Fruit fly (Drosophila melanogaster) whole organism, embryonic: Measurements from ENCODE around the gene CG13833.

Experiments
- ATbp ChIP-seq: fragments of 200-800 bp; sonication (Bioruptor generic); optimal IDR thresholded peaks from 2 replicates; lab custom pipeline; 2017; ENCODE audit warnings: missing biosample characterization, mild to moderate bottlenecking, missing genetic modification characterization, missing genetic modification reagents
- Adf1 ChIP-seq: fragments of 200-800 bp; sonication (Bioruptor generic); IDR thresholded peaks from 2 replicates; pipeline ENCODE4 v1.3.6; 2022; ENCODE audit warnings: missing biosample characterization, missing genetic modification characterization
- Atf-2 ChIP-seq: fragments of 200-800 bp; sonication (Bioruptor generic); optimal IDR thresholded peaks from 2 replicates; lab custom pipeline; 2016; ENCODE audit warnings: missing biosample characterization, missing genetic modification characterization
- CG10274 ChIP-seq: fragments of 200-800 bp; sonication (Bioruptor generic); optimal IDR thresholded peaks from 3 replicates; lab custom pipeline; 2017; ENCODE audit warnings: missing biosample characterization, mild to moderate bottlenecking, missing genetic modification characterization
- CG10431 ChIP-seq: fragments of 200-800 bp; sonication (Bioruptor generic); optimal IDR thresholded peaks from 3 replicates; lab custom pipeline; 2018; ENCODE audit warnings: missing biosample characterization, mild to moderate bottlenecking, missing genetic modification characterization
- CG11504 ChIP-seq: fragments of 200-800 bp; sonication (Bioruptor generic); optimal IDR thresholded peaks from 3 replicates; lab custom pipeline; 2019; ENCODE audit warnings: missing biosample characterization, mild to moderate bottlenecking, missing genetic modification characterization, moderate library complexity
- CG15269 ChIP-seq: fragments of 200-800 bp; sonication (Bioruptor generic); optimal IDR thresholded peaks from 2 replicates; lab custom pipeline; 2018; ENCODE audit warnings: missing biosample characterization, mild to moderate bottlenecking, missing genetic modification characterization, moderate library complexity
- CG16813 ChIP-seq: fragments of 200-800 bp; sonication (Bioruptor generic); IDR thresholded peaks from 3 replicates; pipeline ENCODE4 v1.3.6; 2022; ENCODE audit warnings: missing biosample characterization, missing genetic modification characterization; ENCODE audit not compliant: partially characterized antibody
- CG16863 ChIP-seq: fragments of 200-800 bp; sonication (Bioruptor generic); optimal IDR thresholded peaks from 3 replicates; lab custom pipeline; 2016; ENCODE audit warnings: missing biosample characterization, missing genetic modification characterization
- CG17328 ChIP-seq: fragments of 200-800 bp; sonication (Bioruptor generic); IDR thresholded peaks from 2 replicates; pipeline ENCODE4 v1.3.6; 2022; ENCODE audit warnings: missing biosample characterization, missing genetic modification characterization
- CG17359 ChIP-seq: fragments of 200-800 bp; sonication (Bioruptor generic); optimal IDR thresholded peaks from 3 replicates; lab custom pipeline; 2018; ENCODE audit warnings: missing biosample characterization, mild to moderate bottlenecking, missing genetic modification characterization, moderate library complexity
- CG18262 ChIP-seq: fragments of 200-800 bp; optimal IDR thresholded peaks from 3 replicates; lab custom pipeline; 2019; ENCODE audit warnings: missing biosample characterization, mild to moderate bottlenecking, missing genetic modification characterization, moderate library complexity
- CG1832 ChIP-seq: fragments of 200-800 bp; sonication (Bioruptor generic); optimal IDR thresholded peaks from 2 replicates; lab custom pipeline; 2017; ENCODE audit warnings: missing biosample characterization, mild to moderate bottlenecking, missing genetic modification characterization, inconsistent platforms
- CG18619 ChIP-seq: fragments of 200-800 bp; sonication (Bioruptor generic); optimal IDR thresholded peaks from 3 replicates; lab custom pipeline; 2017; ENCODE audit warnings: missing biosample characterization, mild to moderate bottlenecking, missing genetic modification characterization
- CG31365 ChIP-seq: fragments of 200-800 bp; sonication (Bioruptor generic); optimal IDR thresholded peaks from 2 replicates; lab custom pipeline; 2018; ENCODE audit warnings: missing biosample characterization, mild to moderate bottlenecking, missing genetic modification characterization
- CG32532 ChIP-seq: fragments of 200-800 bp; sonication (Bioruptor generic); IDR thresholded peaks from 2 replicates; pipeline ENCODE4 v1.3.6; 2022; ENCODE audit warnings: missing biosample characterization, missing genetic modification characterization
- CG3407 ChIP-seq: fragments of 200-800 bp; sonication (Bioruptor generic); optimal IDR thresholded peaks from 2 replicates; lab custom pipeline; 2018; ENCODE audit warnings: missing biosample characterization, mild to moderate bottlenecking, missing genetic modification characterization
- CG4360 ChIP-seq: fragments of 200-800 bp; sonication (Bioruptor generic); IDR thresholded peaks from 2 replicates; pipeline ENCODE4 v1.3.6; 2022; ENCODE audit warnings: missing biosample characterization, missing genetic modification characterization
- CG6254 ChIP-seq: fragments of 200-800 bp; sonication (Bioruptor generic); optimal IDR thresholded peaks from 3 replicates; lab custom pipeline; 2017; ENCODE audit warnings: mild to moderate bottlenecking, missing biosample characterization, missing genetic modification reagents, missing genetic modification characterization
- CG7271 ChIP-seq: fragments of 200-800 bp; sonication (Bioruptor generic); optimal IDR thresholded peaks from 2 replicates; lab custom pipeline; 2018; ENCODE audit warnings: missing biosample characterization, mild to moderate bottlenecking, missing genetic modification characterization, moderate library complexity
- CG8478 ChIP-seq: fragments of >200 bp; optimal IDR thresholded peaks from 2 replicates; lab custom pipeline; 2018
- CG9876 ChIP-seq: fragments of 200-800 bp; sonication (Bioruptor generic); optimal IDR thresholded peaks from 2 replicates; lab custom pipeline; 2016; ENCODE audit warnings: missing biosample characterization, missing genetic modification characterization
- CrebB ChIP-seq: fragments of 200-800 bp; sonication (Bioruptor generic); optimal IDR thresholded peaks from 3 replicates; lab custom pipeline; 2018; ENCODE audit warnings: missing biosample characterization, mild to moderate bottlenecking, missing genetic modification characterization
- Dfd ChIP-seq, 2 experiments: fragments of >200 bp; optimal IDR thresholded peaks; 2 replicates each; lab custom pipeline; 2017; ENCODE audit warnings: missing biosample characterization in 2 of 2, missing genetic modification characterization in 2 of 2
- Fer2 ChIP-seq: fragments of 200-800 bp; sonication (Bioruptor generic); optimal IDR thresholded peaks from 2 replicates; lab custom pipeline; 2018; ENCODE audit warnings: missing biosample characterization, mild to moderate bottlenecking, missing genetic modification characterization, moderate library complexity
- HLH54F ChIP-seq: fragments of 200-800 bp; sonication (Bioruptor generic); optimal IDR thresholded peaks from 3 replicates; lab custom pipeline; 2016; ENCODE audit warnings: missing biosample characterization, missing genetic modification characterization
- Hey ChIP-seq: fragments of 200-800 bp; sonication (Bioruptor generic); optimal IDR thresholded peaks from 3 replicates; lab custom pipeline; 2018; ENCODE audit warnings: missing biosample characterization, mild to moderate bottlenecking, missing genetic modification characterization
- Hmr ChIP-seq: fragments of 200-800 bp; sonication (Bioruptor generic); optimal IDR thresholded peaks from 3 replicates; lab custom pipeline; 2017; ENCODE audit warnings: mild to moderate bottlenecking, missing biosample characterization, missing genetic modification reagents, missing genetic modification characterization
- Hr51 ChIP-seq, 2 experiments: fragments of 200-800 bp; sonication (Bioruptor generic); optimal IDR thresholded peaks; 2 replicates in 1 of 2; 3 replicates in 1 of 2; lab custom pipeline; 2016 to 2018; ENCODE audit warnings: missing biosample characterization in 2 of 2, missing genetic modification characterization in 2 of 2, mild to moderate bottlenecking in 1 of 2, moderate library complexity in 1 of 2
- MBD-R2 ChIP-seq: fragments of 200-800 bp; sonication (Bioruptor generic); IDR thresholded peaks from 2 replicates; pipeline ENCODE4 v1.3.6; 2022; ENCODE audit warnings: missing biosample characterization, missing genetic modification characterization
- MTF-1 ChIP-seq: fragments of 200-800 bp; sonication (Bioruptor generic); optimal IDR thresholded peaks from 2 replicates; lab custom pipeline; 2018; ENCODE audit warnings: missing biosample characterization, mild to moderate bottlenecking, missing genetic modification characterization, borderline replicate concordance
- Sin3A ChIP-seq: fragments of >200 bp; optimal IDR thresholded peaks from 2 replicates; lab custom pipeline; 2018
- Sry-δ ChIP-seq: fragments of 200-800 bp; sonication (Bioruptor generic); optimal IDR thresholded peaks from 2 replicates; lab custom pipeline; 2016; ENCODE audit warnings: missing biosample characterization, missing genetic modification characterization
- bcd ChIP-seq: fragments of 200-800 bp; sonication (Bioruptor generic); optimal IDR thresholded peaks from 2 replicates; lab custom pipeline; 2017; ENCODE audit warnings: missing biosample characterization, mild to moderate bottlenecking, missing genetic modification characterization
- ci ChIP-seq: fragments of 200-800 bp; sonication (Bioruptor generic); IDR thresholded peaks from 3 replicates; pipeline ENCODE4 v1.3.6; 2022; ENCODE audit warnings: missing biosample characterization, missing genetic modification characterization
- dmrt11E ChIP-seq: fragments of 200-800 bp; sonication (Bioruptor generic); optimal IDR thresholded peaks from 3 replicates; lab custom pipeline; 2018; ENCODE audit warnings: missing biosample characterization, mild to moderate bottlenecking, missing genetic modification characterization, moderate library complexity
- grn ChIP-seq: fragments of 200-800 bp; sonication (Bioruptor generic); optimal IDR thresholded peaks from 3 replicates; lab custom pipeline; 2017; ENCODE audit warnings: missing biosample characterization, missing genetic modification characterization
- jumu ChIP-seq: fragments of 200-800 bp; sonication (Bioruptor generic); optimal IDR thresholded peaks from 3 replicates; lab custom pipeline; 2016; ENCODE audit warnings: missing biosample characterization, missing genetic modification characterization
- peb ChIP-seq: fragments of 200-800 bp; sonication (Bioruptor generic); IDR thresholded peaks from 2 replicates; pipeline ENCODE4 v1.3.6; 2022; ENCODE audit warnings: missing biosample characterization, missing genetic modification characterization
- row ChIP-seq: fragments of 200-800 bp; sonication (Bioruptor generic); IDR thresholded peaks from 3 replicates; pipeline ENCODE4 v1.3.6; 2022; ENCODE audit warnings: missing biosample characterization, missing genetic modification characterization
- sc ChIP-seq, 3 experiments: fragments of >200 bp in 2 of 3; fragments of 200-800 bp in 1 of 3; sonication (Bioruptor generic) in 1 of 3; optimal IDR thresholded peaks; 2 replicates in 2 of 3; 3 replicates in 1 of 3; lab custom pipeline; 2017; ENCODE audit warnings: mild to moderate bottlenecking in 1 of 3, missing biosample characterization in 1 of 3, missing genetic modification characterization in 1 of 3, missing genetic modification reagents in 1 of 3
- schlank ChIP-seq: fragments of 200-800 bp; sonication (Bioruptor generic); optimal IDR thresholded peaks from 2 replicates; lab custom pipeline; 2018; ENCODE audit warnings: missing biosample characterization, mild to moderate bottlenecking, missing genetic modification characterization
- slbo ChIP-seq: fragments of 200-800 bp; sonication (Bioruptor generic); IDR thresholded peaks from 2 replicates; pipeline ENCODE4 v1.3.6; 2022; ENCODE audit warnings: missing biosample characterization, missing genetic modification characterization
- so ChIP-seq: fragments of 200-800 bp; sonication (Bioruptor generic); IDR thresholded peaks from 3 replicates; pipeline ENCODE4 v1.3.6; 2022; ENCODE audit warnings: missing biosample characterization, missing genetic modification characterization
- unc-4 ChIP-seq: fragments of 200-800 bp; sonication (Bioruptor generic); IDR thresholded peaks from 2 replicates; pipeline ENCODE4 v1.3.6; 2022; ENCODE audit warnings: missing biosample characterization, missing genetic modification characterization; ENCODE audit not compliant: partially characterized antibody
- vvl ChIP-seq: fragments of 200-800 bp; sonication (Bioruptor generic); IDR thresholded peaks from 2 replicates; pipeline ENCODE4 v1.3.6; 2022; ENCODE audit warnings: missing biosample characterization, missing genetic modification characterization
- wek ChIP-seq: fragments of 200-800 bp; sonication (Bioruptor generic); optimal IDR thresholded peaks from 3 replicates; lab custom pipeline; 2018; ENCODE audit warnings: missing biosample characterization, mild to moderate bottlenecking, missing genetic modification characterization, moderate library complexity
- wor ChIP-seq: fragments of 200-800 bp; sonication (Bioruptor generic); IDR thresholded peaks from 2 replicates; pipeline ENCODE4 v1.3.6; 2022; ENCODE audit warnings: missing biosample characterization, missing genetic modification characterization
- zfh1 ChIP-seq: fragments of 200-800 bp; sonication (Bioruptor generic); IDR thresholded peaks from 3 replicates; pipeline ENCODE4 v1.3.6; 2022; ENCODE audit warnings: missing biosample characterization, missing genetic modification characterization

CG13833 gene

dm6 chr3R:23026652-23027427 is 8.5 kb downstream of the CG13833 start, which contains the start of gene lmd (continued):
- TF ChIP-seq unc-4 (GFP tag; lab: Robert Waterston, UW) (no peak), jumu (GFP tag; lab: Kevin White, UChicago) (no peak), CG6254 (GFP tag; lab: Kevin White, UChicago) (no peak), CG9876 (GFP tag; lab: Kevin White, UChicago) (no peak), dmrt11E (tag; lab: Kevin White, UChicago) (peak; percentile 14), Sin3A (no peak), Adf1 (GFP tag; lab: Robert Waterston, UW) (peak; percentile 79), CG10431 (GFP tag; lab: Kevin White, UChicago) (no peak), CG18262 (tag; lab: Kevin White, UChicago) (peak; percentile 95), CG1832 (no peak), CG32532 (GFP tag; lab: Robert Waterston, UW) (no peak), CG8478 (lab: Kevin White, UChicago) (no peak), slbo (GFP tag; lab: Robert Waterston, UW) (peak; percentile 11; the same call in 1 of the 2 replicates), CG10274 (GFP tag; lab: Kevin White, UChicago) (no peak), peb (no peak), Sry-δ (GFP tag; lab: Kevin White, UChicago) (no peak), row (GFP tag; lab: Robert Waterston, UW) (0 out of 3 replicates have a peak, but pooled peaks have one; percentile 7), CG11504 (no peak), CG4360 (GFP tag; lab: Robert Waterston, UW) (peak; percentile 77), zfh1 (GFP tag; lab: Robert Waterston, UW) (no peak), CG18619 (GFP tag; lab: Kevin White, UChicago) (no peak), wor (GFP tag; lab: Robert Waterston, UW) (no peak), sc (optimal IDR thresholded peaks at IDR 0.05; lab: Kevin White, UChicago) (no peak), sc (GFP tag; optimal IDR thresholded peaks at IDR 0.05; lab: Kevin White, UChicago) (no peak), MTF-1 (GFP tag; lab: Kevin White, UChicago) (no peak), Atf-2 (GFP tag; lab: Kevin White, UChicago) (no peak), CG16863 (GFP tag; lab: Kevin White, UChicago) (no peak), CG15269 (tag; lab: Kevin White, UChicago) (no peak), vvl (GFP tag; lab: Robert Waterston, UW) (no peak), CG7271 (tag; lab: Kevin White, UChicago) (no peak), CG17328 (GFP tag; lab: Robert Waterston, UW) (no peak), HLH54F (GFP tag; lab: Kevin White, UChicago) (no peak), Fer2 (tag; lab: Kevin White, UChicago) (no peak), CG17359 (tag; lab: Kevin White, UChicago) (no peak), so (GFP tag; lab: Robert Waterston, UW) (no peak)

dm6 chr3R:23013482-23013881 is 21.9 kb downstream of the CG13833 start:
- TF ChIP-seq CrebB (tag; lab: Kevin White, UChicago) (peak; percentile 1), grn (GFP tag; lab: Kevin White, UChicago) (peak; percentile 56), CG31365 (tag; lab: Kevin White, UChicago) (peak; percentile 84), vvl (GFP tag; lab: Robert Waterston, UW) (no peak), Dfd (GFP tag; optimal IDR thresholded peaks at IDR 0.05; lab: Kevin White, UChicago) (peak in 1 of 2 experiments; percentile 4), ATbp (GFP tag; lab: Kevin White, UChicago) (peak; percentile 43), CG3407 (GFP tag; lab: Kevin White, UChicago) (no peak), CG15269 (tag; lab: Kevin White, UChicago) (peak; percentile 32), bcd (GFP tag; lab: Kevin White, UChicago) (no peak), CG32532 (GFP tag; lab: Robert Waterston, UW) (no peak), CG16813 (GFP tag; lab: Robert Waterston, UW) (0 out of 3 replicates have a peak, but pooled peaks have one; percentile 16), ci (GFP tag; lab: Robert Waterston, UW) (peak; percentile 25; the same call in 1 of the 3 replicates), Hmr (GFP tag; lab: Kevin White, UChicago) (peak; percentile 33), Hr51 (GFP tag; optimal IDR thresholded peaks at IDR 0.05; lab: Kevin White, UChicago) (no peak), MBD-R2 (peak; percentile 26; the same call in 1 of the 2 replicates), schlank (tag; lab: Kevin White, UChicago) (peak; percentile 30), wek (GFP tag; lab: Kevin White, UChicago) (peak; percentile 45), Hey (no peak)
